Worm (Caenorhabditis elegans) whole organism, L4/young adult: ENCODE results near the gene abi-1.

Experiments used
- W03F9.2 ChIP-seq: fragments of 150-350 bp; optimal IDR thresholded peaks from 2 replicates; lab custom pipeline; 2014; ENCODE audit warnings: missing biosample characterization, missing genetic modification characterization
- dao-5 ChIP-seq: sonication (generic microtip); optimal IDR thresholded peaks from 2 replicates; lab custom pipeline; 2016; ENCODE audit warnings: missing genotype, missing genetic modification characterization, moderate library complexity, missing compliant biosample characterization
- him-1 ChIP-seq: sonication (generic microtip); optimal IDR thresholded peaks from 2 replicates; lab custom pipeline; 2016; ENCODE audit warnings: missing genotype, missing genetic modification reagents, missing genetic modification characterization, missing compliant biosample characterization

DNA sequence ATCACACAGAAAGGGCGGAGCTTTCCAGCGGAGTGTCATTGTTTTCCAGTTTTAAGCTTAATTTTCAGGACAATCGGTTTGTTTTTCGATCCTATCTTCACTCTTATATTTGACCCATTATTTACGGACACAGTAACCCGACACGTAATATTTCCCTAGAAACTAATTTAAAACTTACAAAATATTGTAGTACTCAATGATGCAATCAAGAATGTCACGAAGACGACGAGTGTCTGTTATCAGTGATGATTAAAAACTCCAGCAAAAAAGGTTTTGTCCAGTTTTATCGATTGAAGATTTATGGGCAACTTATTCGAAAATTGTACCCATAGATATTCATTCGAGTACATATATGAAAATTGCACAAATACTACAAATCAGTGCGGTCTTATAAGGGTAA is 40.4 kb upstream of the abi-1 start, which contains the start of gene B0244.17:
- no peak for TF ChIP-seq him-1 (tag; lab: Kevin White, UChicago)
- TF ChIP-seq W03F9.2 (tag; lab: Kevin White, UChicago): no peak
- no peak for TF ChIP-seq dao-5
